Worm (Caenorhabditis elegans): ENCODE measurements around the gene soc-2.

Gene soc-2

ce11 chrIV:5103229-5103894, 48.9 kb downstream of the soc-2 start, which contains the start of gene C02B10.3:
Gene C02B10.3 (minus strand): TSS chrIV:5103279.
- TF ChIP-seq hmg-1.2 (GFP tag; IDR thresholded peaks at IDR 0.05) (peak; percentile 7; the same call in 1 of the 2 replicates), K12H6.12 (tag; optimal IDR thresholded peaks at IDR 0.05) (peak; percentile 36), aptf-3 (GFP tag; IDR thresholded peaks at IDR 0.05) (no peak)

ce11 chrIV:5101945-5102344, 50.3 kb downstream of the soc-2 start:
- TF ChIP-seq pha-4 (tag; optimal IDR thresholded peaks at IDR 0.05), result no peak
- TF ChIP-seq ekl-4 (GFP tag; IDR thresholded peaks at IDR 0.05), result no peak
- TF ChIP-seq ccch-3 (GFP tag; optimal IDR thresholded peaks at IDR 0.05), result no peak
- TF ChIP-seq F22D6.2 (tag; optimal IDR thresholded peaks at IDR 0.05), result no peak
- TF ChIP-seq C17E4.6 (GFP tag; IDR thresholded peaks at IDR 0.05), result no peak
- TF ChIP-seq attf-5 (GFP tag; optimal IDR thresholded peaks at IDR 0.05), result no peak
- TF ChIP-seq dox-1 (GFP tag; IDR thresholded peaks at IDR 0.05), result no peak
- no peak for TF ChIP-seq dpff-1 (tag; optimal IDR thresholded peaks at IDR 0.05)
- no peak for TF ChIP-seq snpc-1.1 (tag; optimal IDR thresholded peaks at IDR 0.05; ENCODE audit: insufficient read depth)
- no peak for TF ChIP-seq F10E7.11 (tag; optimal IDR thresholded peaks at IDR 0.05)
- no peak for TF ChIP-seq ceh-58 (GFP tag; IDR thresholded peaks at IDR 0.05)
- no peak for TF ChIP-seq Y67H2A.10 (GFP tag; conservative IDR thresholded peaks at IDR 0.05)

ce11 chrIV:5100145-5100544, 52.1 kb downstream of the soc-2 start:
- peak; percentile 17 for TF ChIP-seq K12H6.12 (tag; optimal IDR thresholded peaks at IDR 0.05)
- no peak for TF ChIP-seq lir-1 (GFP tag; conservative IDR thresholded peaks at IDR 0.05)
- TF ChIP-seq attf-5 (GFP tag; optimal IDR thresholded peaks at IDR 0.05), result no peak
- TF ChIP-seq hmg-20 (GFP tag; IDR thresholded peaks at IDR 0.05), result no peak
- 0 out of 2 replicates have a peak, but pooled peaks have one; percentile 21 for TF ChIP-seq nfyb-1 (GFP tag; IDR thresholded peaks at IDR 0.05)
- TF ChIP-seq die-1 (tag; optimal IDR thresholded peaks at IDR 0.05), result no peak
- no peak for TF ChIP-seq snpc-3.4 (tag; optimal IDR thresholded peaks at IDR 0.05)
- no peak for TF ChIP-seq let-607 (tag; optimal IDR thresholded peaks at IDR 0.05)
- TF ChIP-seq Y79H2A.3 (GFP tag; conservative IDR thresholded peaks at IDR 0.05), result no peak
- TF ChIP-seq F55B11.4 (tag; optimal IDR thresholded peaks at IDR 0.05; ENCODE audit: borderline replicate concordance, insufficient read depth), result no peak
- TF ChIP-seq pha-4 (tag; optimal IDR thresholded peaks at IDR 0.05), result no peak
- no peak for TF ChIP-seq tbx-9 (tag; optimal IDR thresholded peaks at IDR 0.05; ENCODE audit: borderline replicate concordance)
- no peak for TF ChIP-seq F49E8.2 (tag; optimal IDR thresholded peaks at IDR 0.05; ENCODE audit: insufficient read depth)
- TF ChIP-seq mxl-1 (tag; optimal IDR thresholded peaks at IDR 0.05), result no peak
- TF ChIP-seq repo-1 (tag; optimal IDR thresholded peaks at IDR 0.05), result no peak
- no peak for TF ChIP-seq Y56A3A.18 (GFP tag; IDR thresholded peaks at IDR 0.05)

ce11 chrIV:5093462-5093861, 58.8 kb downstream of the soc-2 start:
- TF ChIP-seq egrh-3 (GFP tag; IDR thresholded peaks at IDR 0.05), result no peak

- peak; percentile 10 for TF ChIP-seq F23B12.7 (tag; optimal IDR thresholded peaks at IDR 0.05; ENCODE audit: insufficient read depth)
- no peak for TF ChIP-seq efl-1 (GFP tag; optimal IDR thresholded peaks at IDR 0.05)
- peak; percentile 76 for TF ChIP-seq lsl-1 (GFP tag; optimal IDR thresholded peaks at IDR 0.05)
- TF ChIP-seq cebp-1 (GFP tag; IDR thresholded peaks at IDR 0.05), result no peak
- peak; percentile 8 for TF ChIP-seq cebp-1 (tag; optimal IDR thresholded peaks at IDR 0.05)
- peak; percentile 8 for TF ChIP-seq tbp1 (GFP tag; optimal IDR thresholded peaks at IDR 0.05)
- no peak for TF ChIP-seq him-1 (tag; optimal IDR thresholded peaks at IDR 0.05)
- TF ChIP-seq snpc-4 (GFP tag; optimal IDR thresholded peaks at IDR 0.05), result peak; percentile 15
- TF ChIP-seq snpc-4 (tag; optimal IDR thresholded peaks at IDR 0.05), result peak in 3 of 4 experiments; percentile 7 to 73 (median 71)
These were observed 61.1 kb downstream of the soc-2 start, which contains the start of the genes snpn-1 and C02B10.4 for ce11 chrIV:5090993-5091793. Gene snpn-1 (minus strand): TSS chrIV:5091043. Gene C02B10.4 (plus strand): TSS chrIV:5091586.

All from whole organism, young adult.